Fruit fly (Drosophila melanogaster): Measurements from ENCODE around the gene CG1677.

DNA sequence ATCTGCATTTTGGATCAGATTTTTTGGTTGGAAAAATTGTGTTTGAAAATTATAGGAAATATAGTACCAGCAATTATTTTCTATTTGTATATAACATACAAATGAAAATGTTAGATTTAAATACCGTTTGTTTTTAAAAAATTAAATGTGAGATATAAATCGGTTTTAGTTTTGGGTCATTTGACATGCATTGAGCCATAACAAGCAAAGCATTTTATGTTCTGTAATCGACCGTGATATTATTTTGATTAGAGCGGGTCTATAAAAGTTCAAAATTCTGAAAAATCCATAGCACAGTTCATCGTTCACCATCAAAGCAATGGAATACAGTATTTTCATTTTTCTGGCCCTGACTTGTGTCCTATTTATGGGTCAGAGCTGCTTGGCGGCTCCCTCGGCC, 11.4 kb upstream of the CG1677 start, which contains the start of gene CG34337:
- TF ChIP-seq usp (GFP tag; optimal IDR thresholded peaks at IDR 0.05) (no peak), Dif (GFP tag; optimal IDR thresholded peaks at IDR 0.05; ENCODE audit: partially characterized antibody) (no peak), psq (GFP tag; optimal IDR thresholded peaks at IDR 0.05) (no peak), fru (GFP tag; optimal IDR thresholded peaks at IDR 0.05) (no peak), jim (GFP tag; optimal IDR thresholded peaks at IDR 0.05) (no peak), Hr83 (GFP tag; optimal IDR thresholded peaks at IDR 0.05; ENCODE audit: poor library complexity, severe bottlenecking) (no peak), h (GFP tag; optimal IDR thresholded peaks at IDR 0.05) (no peak), OdsH (GFP tag; optimal IDR thresholded peaks at IDR 0.05) (no peak), Abd-B (GFP tag; optimal IDR thresholded peaks at IDR 0.05) (no peak), ey (GFP tag; optimal IDR thresholded peaks at IDR 0.05) (no peak), Hnf4 (GFP tag; optimal IDR thresholded peaks at IDR 0.05) (no peak), rgr (GFP tag; optimal IDR thresholded peaks at IDR 0.05) (no peak), Hr78 (GFP tag; optimal IDR thresholded peaks at IDR 0.05) (no peak), pan (optimal IDR thresholded peaks at IDR 0.05) (no peak)

All from whole organism, wandering third instar larva.